Worm (Caenorhabditis elegans) whole organism, L2 larva: ENCODE data around the gene Y97E10C.1.

Experiments
- F13H6.1 ChIP-seq: sonication (generic microtip); optimal IDR thresholded peaks from 2 replicates; lab custom pipeline; 2016; ENCODE audit warnings: missing genetic modification characterization, missing compliant biosample characterization
- aly-2 ChIP-seq: fragments of 150-350 bp; optimal IDR thresholded peaks from 2 replicates; lab custom pipeline; 2014; ENCODE audit warnings: missing biosample characterization, missing genetic modification characterization
- ama-1 ChIP-seq: fragments of 150-350 bp; optimal IDR thresholded peaks from 2 replicates; lab custom pipeline; 2018; ENCODE audit warnings: inconsistent platforms
- fos-1 ChIP-seq: fragments of 150-350 bp; optimal IDR thresholded peaks from 2 replicates; lab custom pipeline; 2014; ENCODE audit warnings: missing biosample characterization, missing genetic modification characterization
- lin-13 ChIP-seq: fragments of 150-350 bp; optimal IDR thresholded peaks from 2 replicates; lab custom pipeline; 2014; ENCODE audit warnings: missing biosample characterization, missing genetic modification reagents, missing genetic modification characterization
- lsy-2 ChIP-seq, 2 experiments: fragments of 150-350 bp in 1 of 2; sonication (generic microtip) in 1 of 2; optimal IDR thresholded peaks; 2 replicates each; lab custom pipeline; 2014 to 2017; ENCODE audit warnings: missing biosample characterization in 2 of 2, missing genetic modification characterization in 2 of 2
- nhr-129 ChIP-seq: fragments of 150-350 bp; optimal IDR thresholded peaks from 2 replicates; lab custom pipeline; 2014; ENCODE audit warnings: missing biosample characterization, missing genetic modification characterization
- nhr-6 ChIP-seq: fragments of 150-350 bp; optimal IDR thresholded peaks from 2 replicates; lab custom pipeline; 2014; ENCODE audit warnings: missing biosample characterization, missing genetic modification characterization
- nhr-77 ChIP-seq: fragments of 150-350 bp; optimal IDR thresholded peaks from 2 replicates; lab custom pipeline; 2014; ENCODE audit warnings: missing biosample characterization, missing genetic modification characterization
- snpc-4 ChIP-seq: fragments of 150-350 bp; optimal IDR thresholded peaks from 2 replicates; lab custom pipeline; 2014; ENCODE audit warnings: missing biosample characterization, missing genetic modification characterization
- unc-62 ChIP-seq: fragments of 150-350 bp; optimal IDR thresholded peaks from 2 replicates; lab custom pipeline; 2014; ENCODE audit warnings: missing biosample characterization, missing genetic modification reagents, missing genetic modification characterization
- ztf-1 ChIP-seq: fragments of 200-800 bp; sonication (Bioruptor generic); conservative IDR thresholded peaks from 2 replicates; pipeline ENCODE4 v1.3.6; 2022; ENCODE audit warnings: missing genetic modification characterization, missing compliant biosample characterization
- ztf-11 ChIP-seq: sonication (generic microtip); optimal IDR thresholded peaks from 2 replicates; lab custom pipeline; 2017; ENCODE audit warnings: missing biosample characterization, missing genetic modification characterization
- ztf-4 ChIP-seq: fragments of 150-350 bp; optimal IDR thresholded peaks from 2 replicates; lab custom pipeline; 2014; ENCODE audit warnings: missing biosample characterization, missing genetic modification characterization

ce11 chrV:7690637-7691036 lies 38.0 kb upstream of the Y97E10C.1 start:
- TF ChIP-seq ama-1 (lab: Kevin White, UChicago), result no peak
- no peak for TF ChIP-seq unc-62 (GFP tag; lab: Kevin White, UChicago)
- TF ChIP-seq nhr-6, result no peak
- TF ChIP-seq ztf-1 (GFP tag; lab: Robert Waterston, UW), result no peak
- TF ChIP-seq fos-1 (tag; lab: Kevin White, UChicago), result no peak
- TF ChIP-seq snpc-4 (tag; lab: Kevin White, UChicago), result no peak
- no peak for TF ChIP-seq lsy-2 (tag; optimal IDR thresholded peaks at IDR 0.05; lab: Kevin White, UChicago)
- TF ChIP-seq aly-2 (tag; lab: Kevin White, UChicago), result no peak
- no peak for TF ChIP-seq lin-13 (GFP tag; lab: Kevin White, UChicago)
- TF ChIP-seq ztf-11 (tag; lab: Kevin White, UChicago), result no peak
- TF ChIP-seq F13H6.1 (tag; lab: Kevin White, UChicago), result no peak
- TF ChIP-seq ztf-4, result no peak
- TF ChIP-seq nhr-77, result no peak
- TF ChIP-seq nhr-129 (tag; lab: Kevin White, UChicago), result no peak
